Worm (Caenorhabditis elegans) whole organism, young adult: ENCODE measurements around the gene srh-295.

Experiments
- B0019.2 ChIP-seq: fragments of 200-800 bp; sonication (Bioruptor generic); conservative IDR thresholded peaks from 2 replicates; pipeline ENCODE4 v1.3.6; 2022; ENCODE audit warnings: missing genetic modification reagents, missing genetic modification characterization, missing compliant biosample characterization
- B0336.3 ChIP-seq: fragments of 200-800 bp; sonication (Bioruptor generic); IDR thresholded peaks from 2 replicates; pipeline ENCODE4 v1.3.6; 2022; ENCODE audit warnings: missing genetic modification characterization, missing compliant biosample characterization
- F22D6.2 ChIP-seq: sonication (generic microtip); optimal IDR thresholded peaks from 2 replicates; lab custom pipeline; 2016; ENCODE audit warnings: mild to moderate bottlenecking, missing genetic modification characterization, missing compliant biosample characterization
- F39B2.1 ChIP-seq: fragments of 200-800 bp; sonication (Bioruptor generic); IDR thresholded peaks from 2 replicates; pipeline ENCODE4 v1.3.6; 2022; ENCODE audit warnings: missing genetic modification reagents, missing genetic modification characterization, missing compliant biosample characterization
- F57A8.1 ChIP-seq: fragments of 200-800 bp; sonication (Bioruptor generic); optimal IDR thresholded peaks from 2 replicates; lab custom pipeline; 2018; ENCODE audit warnings: mild to moderate bottlenecking, missing genetic modification characterization, moderate library complexity, missing compliant biosample characterization
- K11D2.4 ChIP-seq: fragments of 200-800 bp; sonication (Bioruptor generic); IDR thresholded peaks from 2 replicates; pipeline ENCODE4 v1.3.6; 2022; ENCODE audit warnings: missing genetic modification reagents, missing genetic modification characterization, missing compliant biosample characterization
- T07F8.4 ChIP-seq: sonication (generic microtip); optimal IDR thresholded peaks from 2 replicates; lab custom pipeline; 2016; ENCODE audit warnings: mild to moderate bottlenecking, missing genetic modification characterization, moderate library complexity, missing compliant biosample characterization
- T26A5.8 ChIP-seq: sonication (generic microtip); optimal IDR thresholded peaks from 2 replicates; lab custom pipeline; 2016; ENCODE audit warnings: missing genetic modification characterization, missing compliant biosample characterization
- Y53G8AR.9 ChIP-seq: fragments of 200-800 bp; sonication (Bioruptor generic); conservative IDR thresholded peaks from 2 replicates; pipeline ENCODE4 v1.3.6; 2022; ENCODE audit warnings: missing genetic modification reagents, missing genetic modification characterization, missing compliant biosample characterization
- Y79H2A.3 ChIP-seq: fragments of 200-800 bp; sonication (Bioruptor generic); conservative IDR thresholded peaks from 2 replicates; pipeline ENCODE4 v1.3.6; 2022; ENCODE audit warnings: missing genetic modification reagents, missing genetic modification characterization, missing compliant biosample characterization
- atf-7 ChIP-seq: sonication (generic microtip); optimal IDR thresholded peaks from 2 replicates; lab custom pipeline; 2017; ENCODE audit warnings: mild to moderate bottlenecking, missing genetic modification characterization, missing compliant biosample characterization
- attf-3 ChIP-seq: fragments of 200-800 bp; sonication (Bioruptor generic); conservative IDR thresholded peaks from 2 replicates; pipeline ENCODE4 v1.3.6; 2022; ENCODE audit warnings: missing genetic modification reagents, missing genetic modification characterization, missing compliant biosample characterization
- ceh-100 ChIP-seq: fragments of 200-800 bp; sonication (Bioruptor generic); IDR thresholded peaks from 2 replicates; pipeline ENCODE4 v1.3.6; 2022; ENCODE audit warnings: missing genetic modification reagents, missing genetic modification characterization, missing compliant biosample characterization
- ceh-40 ChIP-seq: fragments of 200-800 bp; sonication (Bioruptor generic); IDR thresholded peaks from 2 replicates; pipeline ENCODE4 v1.3.6; 2022; ENCODE audit warnings: missing genetic modification characterization, missing compliant biosample characterization
- die-1 ChIP-seq: sonication (generic microtip); optimal IDR thresholded peaks from 2 replicates; lab custom pipeline; 2016; ENCODE audit warnings: missing genotype, mild to moderate bottlenecking, missing genetic modification characterization, missing compliant biosample characterization
- efl-1 ChIP-seq: fragments of 150-350 bp; optimal IDR thresholded peaks from 2 replicates; lab custom pipeline; 2014; ENCODE audit warnings: missing biosample characterization, missing genetic modification reagents, missing genetic modification characterization
- egl-44 ChIP-seq: fragments of 200-800 bp; sonication (Bioruptor generic); IDR thresholded peaks from 2 replicates; pipeline ENCODE4 v1.3.6; 2022; ENCODE audit warnings: missing genetic modification reagents, missing genetic modification characterization, missing compliant biosample characterization
- hlh-12 ChIP-seq: sonication (generic microtip); optimal IDR thresholded peaks from 2 replicates; lab custom pipeline; 2016; ENCODE audit warnings: missing genetic modification characterization, missing compliant biosample characterization
- hlh-26 ChIP-seq: fragments of 200-800 bp; sonication (Bioruptor generic); conservative IDR thresholded peaks from 2 replicates; pipeline ENCODE4 v1.3.6; 2022; ENCODE audit warnings: missing genetic modification reagents, missing genetic modification characterization, missing compliant biosample characterization
- hmg-20 ChIP-seq: fragments of 200-800 bp; sonication (Bioruptor generic); IDR thresholded peaks from 2 replicates; pipeline ENCODE4 v1.3.6; 2022; ENCODE audit warnings: missing genetic modification reagents, missing genetic modification characterization, missing compliant biosample characterization
- lin-35 ChIP-seq, 3 experiments: fragments of 150-350 bp in 2 of 3; sonication (generic microtip) in 1 of 3; optimal IDR thresholded peaks; 2 replicates each; lab custom pipeline; 2014 to 2018; ENCODE audit warnings: missing biosample characterization in 3 of 3, missing genetic modification characterization in 3 of 3, missing genetic modification reagents in 3 of 3
- lin-40 ChIP-seq: sonication (generic microtip); optimal IDR thresholded peaks from 2 replicates; lab custom pipeline; 2016; ENCODE audit warnings: missing genetic modification characterization, mild to moderate bottlenecking, missing compliant biosample characterization, missing genotype, missing genetic modification reagents
- lin-54 ChIP-seq: fragments of 200-800 bp; sonication (Bioruptor generic); optimal IDR thresholded peaks from 2 replicates; lab custom pipeline; 2018; ENCODE audit warnings: mild to moderate bottlenecking, missing genetic modification characterization, missing compliant biosample characterization
- lir-1 ChIP-seq: fragments of 200-800 bp; sonication (Bioruptor generic); conservative IDR thresholded peaks from 2 replicates; pipeline ENCODE4 v1.3.6; 2022; ENCODE audit warnings: missing genetic modification reagents, missing genetic modification characterization, missing compliant biosample characterization
- lsl-1 ChIP-seq: fragments of 200-800 bp; sonication (Bioruptor generic); optimal IDR thresholded peaks from 2 replicates; lab custom pipeline; 2018; ENCODE audit warnings: mild to moderate bottlenecking, missing genetic modification characterization, moderate library complexity, missing compliant biosample characterization
- madf-8 ChIP-seq: fragments of 200-800 bp; sonication (Bioruptor generic); conservative IDR thresholded peaks from 2 replicates; pipeline ENCODE4 v1.3.6; 2022; ENCODE audit warnings: missing genetic modification reagents, missing genetic modification characterization, missing compliant biosample characterization
- mel-28 ChIP-seq: sonication (generic microtip); optimal IDR thresholded peaks from 2 replicates; lab custom pipeline; 2016; ENCODE audit warnings: borderline replicate concordance, mild to moderate bottlenecking, missing genetic modification characterization, missing compliant biosample characterization
- nhr-120 ChIP-seq: fragments of 200-800 bp; sonication (Bioruptor generic); IDR thresholded peaks from 2 replicates; pipeline ENCODE4 v1.3.6; 2022; ENCODE audit warnings: missing genetic modification characterization, missing compliant biosample characterization
- nhr-27 ChIP-seq: fragments of 200-800 bp; sonication (Bioruptor generic); optimal IDR thresholded peaks from 2 replicates; lab custom pipeline; 2018; ENCODE audit warnings: mild to moderate bottlenecking, missing genetic modification characterization, moderate library complexity, missing compliant biosample characterization
- rcor-1 ChIP-seq: fragments of 200-800 bp; sonication (Bioruptor generic); IDR thresholded peaks from 2 replicates; pipeline ENCODE4 v1.3.6; 2022; ENCODE audit warnings: missing genetic modification reagents, missing genetic modification characterization, missing compliant biosample characterization
- sea-2 ChIP-seq: fragments of 200-800 bp; sonication (Bioruptor generic); IDR thresholded peaks from 2 replicates; pipeline ENCODE4 v1.3.6; 2022; ENCODE audit warnings: missing genetic modification characterization, missing compliant biosample characterization
- snpc-1.1 ChIP-seq: sonication (generic microtip); optimal IDR thresholded peaks from 2 replicates; lab custom pipeline; 2017; ENCODE audit warnings: missing genetic modification characterization, mild to moderate bottlenecking, missing compliant biosample characterization, antibody characterized with exemption, moderate library complexity, missing genotype, missing genetic modification reagents; ENCODE audit not compliant: insufficient read depth
- snpc-3.4 ChIP-seq: sonication (generic microtip); optimal IDR thresholded peaks from 2 replicates; lab custom pipeline; 2017; ENCODE audit warnings: missing genetic modification characterization, mild to moderate bottlenecking, missing compliant biosample characterization, antibody characterized with exemption, moderate library complexity, missing genotype, missing genetic modification reagents
- snpc-4 ChIP-seq, 5 experiments: fragments of 150-350 bp in 1 of 5; sonication (generic microtip) in 4 of 5; optimal IDR thresholded peaks; 2 replicates each; lab custom pipeline; 2014 to 2018; ENCODE audit warnings: missing genetic modification characterization in 5 of 5, missing biosample characterization in 3 of 5, antibody characterized with exemption in 2 of 5, mild to moderate bottlenecking in 2 of 5, missing compliant biosample characterization in 2 of 5, missing genotype in 2 of 5, moderate library complexity in 2 of 5, missing genetic modification reagents in 1 of 5
- tbx-9 ChIP-seq: sonication (generic microtip); optimal IDR thresholded peaks from 2 replicates; lab custom pipeline; 2016; ENCODE audit warnings: borderline replicate concordance, missing genetic modification characterization, inconsistent platforms, missing compliant biosample characterization
- xnd-1 ChIP-seq: sonication (generic microtip); optimal IDR thresholded peaks from 2 replicates; lab custom pipeline; 2016; ENCODE audit warnings: missing genotype, missing genetic modification reagents, missing genetic modification characterization, missing compliant biosample characterization
- zfh-2 ChIP-seq: fragments of 200-800 bp; sonication (Bioruptor generic); conservative IDR thresholded peaks from 2 replicates; pipeline ENCODE4 v1.3.6; 2022; ENCODE audit warnings: missing genetic modification reagents, missing genetic modification characterization, missing compliant biosample characterization
- ztf-18 ChIP-seq: sonication (generic microtip); optimal IDR thresholded peaks from 2 replicates; lab custom pipeline; 2016; ENCODE audit warnings: missing genotype, mild to moderate bottlenecking, missing genetic modification characterization, missing compliant biosample characterization
- ztf-22 ChIP-seq: fragments of 200-800 bp; sonication (Bioruptor generic); optimal IDR thresholded peaks from 2 replicates; lab custom pipeline; 2018; ENCODE audit warnings: mild to moderate bottlenecking, missing genetic modification characterization, moderate library complexity, missing compliant biosample characterization
- ztf-25 ChIP-seq: fragments of 200-800 bp; sonication (Bioruptor generic); IDR thresholded peaks from 2 replicates; pipeline ENCODE4 v1.3.6; 2022; ENCODE audit warnings: missing genetic modification reagents, missing genetic modification characterization, missing compliant biosample characterization
- ztf-28 ChIP-seq: fragments of 200-800 bp; sonication (Bioruptor generic); IDR thresholded peaks from 2 replicates; pipeline ENCODE4 v1.3.6; 2022; ENCODE audit warnings: missing genetic modification reagents, missing genetic modification characterization, missing compliant biosample characterization
- ztf-3 ChIP-seq: fragments of 200-800 bp; sonication (Bioruptor generic); optimal IDR thresholded peaks from 2 replicates; lab custom pipeline; 2018; ENCODE audit warnings: mild to moderate bottlenecking, missing genetic modification characterization, missing compliant biosample characterization

Gene srh-295

ce11 chrV:15347292-15347691 is 16.9 kb downstream of the srh-295 start, which contains the start of gene C29F3.3:
C29F3.3 (minus strand) TSS chrV:15347392.
- TF ChIP-seq ztf-25 (GFP tag; lab: Robert Waterston, UW): no peak
- TF ChIP-seq snpc-3.4: no peak
- TF ChIP-seq lir-1 (GFP tag; lab: Robert Waterston, UW): no peak
- TF ChIP-seq egl-44 (GFP tag; lab: Robert Waterston, UW): no peak
- TF ChIP-seq ztf-22 (GFP tag; lab: Kevin White, UChicago): no peak
- no peak for TF ChIP-seq snpc-4 (GFP tag; optimal IDR thresholded peaks at IDR 0.05; lab: Kevin White, UChicago)
- TF ChIP-seq snpc-4 (tag; optimal IDR thresholded peaks at IDR 0.05; lab: Kevin White, UChicago): no peak
- TF ChIP-seq nhr-27: no peak
- TF ChIP-seq F22D6.2 (tag; lab: Kevin White, UChicago): no peak
- TF ChIP-seq madf-8: no peak
- TF ChIP-seq die-1 (tag; lab: Kevin White, UChicago): no peak
- TF ChIP-seq zfh-2 (GFP tag; lab: Robert Waterston, UW): no peak
- no peak for TF ChIP-seq attf-3 (GFP tag; lab: Robert Waterston, UW)
- TF ChIP-seq F39B2.1 (GFP tag; lab: Robert Waterston, UW): no peak
- no peak for TF ChIP-seq B0336.3 (GFP tag; lab: Robert Waterston, UW)
- no peak for TF ChIP-seq atf-7 (tag; lab: Kevin White, UChicago)
- no peak for TF ChIP-seq F57A8.1 (GFP tag; lab: Kevin White, UChicago)
- no peak for TF ChIP-seq sea-2 (GFP tag; lab: Robert Waterston, UW)
- no peak for TF ChIP-seq lin-35 (GFP tag; optimal IDR thresholded peaks at IDR 0.05; lab: Kevin White, UChicago)

ce11 chrV:15349044-15349443 is 18.6 kb downstream of the srh-295 start, which contains the start of gene clec-230:
clec-230 (minus strand) TSS chrV:15349144.
- TF ChIP-seq F22D6.2 (tag; lab: Kevin White, UChicago) (no peak), tbx-9 (tag; lab: Kevin White, UChicago) (no peak), lin-35 (GFP tag; optimal IDR thresholded peaks at IDR 0.05; lab: Kevin White, UChicago) (no peak), T07F8.4 (tag; lab: Kevin White, UChicago) (no peak), ceh-100 (no peak), hlh-12 (no peak), ztf-3 (no peak), ztf-28 (no peak), Y79H2A.3 (GFP tag; lab: Robert Waterston, UW) (no peak), F39B2.1 (GFP tag; lab: Robert Waterston, UW) (no peak)

DNA sequence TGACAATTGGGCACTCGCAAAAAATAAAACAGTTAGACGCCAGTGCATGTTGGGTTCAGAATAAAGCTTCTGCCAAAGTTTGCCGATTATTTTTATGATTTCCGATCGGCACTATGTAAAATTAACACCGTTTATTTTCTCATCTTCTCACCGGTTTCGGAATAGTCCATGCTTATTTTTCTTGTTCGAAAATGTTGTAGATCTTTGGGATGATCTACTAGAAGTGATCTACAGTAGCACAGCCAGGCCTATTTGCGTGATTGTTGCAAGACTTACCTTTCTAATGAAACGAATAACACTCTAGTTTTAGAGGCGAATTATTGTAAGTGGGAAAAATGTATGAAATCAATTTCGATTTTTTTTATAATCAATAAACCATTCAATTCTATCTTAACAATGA is 20.2 kb downstream of the srh-295 start, which contains the start of gene clec-231:
clec-231 (minus strand) TSS at position 101 of the 400 bp plus-strand sequence.
- TF ChIP-seq lsl-1 (GFP tag; lab: Kevin White, UChicago): no peak
- TF ChIP-seq ceh-40: no peak
- TF ChIP-seq ceh-100: no peak

ce11 chrV:15352376-15352775 is 22.0 kb downstream of the srh-295 start, which contains the start of gene srx-58:
srx-58 (plus strand) TSS chrV:15352676.
- no peak for TF ChIP-seq lin-40 (tag; lab: Kevin White, UChicago)
- TF ChIP-seq mel-28 (tag; lab: Kevin White, UChicago): no peak
- no peak for TF ChIP-seq efl-1 (GFP tag; lab: Kevin White, UChicago)
- TF ChIP-seq nhr-120 (GFP tag; lab: Robert Waterston, UW): no peak
- TF ChIP-seq lsl-1 (GFP tag; lab: Kevin White, UChicago): no peak
- TF ChIP-seq T26A5.8 (tag; lab: Kevin White, UChicago): no peak
- TF ChIP-seq lin-54 (GFP tag; lab: Kevin White, UChicago): no peak
- TF ChIP-seq ztf-28: no peak
- TF ChIP-seq Y53G8AR.9 (GFP tag; lab: Robert Waterston, UW): no peak
- no peak for TF ChIP-seq rcor-1
- TF ChIP-seq K11D2.4 (GFP tag; lab: Robert Waterston, UW): no peak
- TF ChIP-seq ztf-18: no peak
- TF ChIP-seq hmg-20 (GFP tag; lab: Robert Waterston, UW): no peak
- TF ChIP-seq snpc-1.1: no peak
- no peak for TF ChIP-seq xnd-1 (tag; lab: Kevin White, UChicago)
- no peak for TF ChIP-seq hlh-26 (GFP tag; lab: Robert Waterston, UW)
- no peak for TF ChIP-seq snpc-3.4
- TF ChIP-seq B0019.2 (GFP tag; lab: Robert Waterston, UW): no peak
